Worm (Caenorhabditis elegans): ENCODE results near the gene cpx-2.
A peak's percentile ranks its signal among the peaks of the same experiment; 100 is the strongest.

Gene cpx-2

DNA sequence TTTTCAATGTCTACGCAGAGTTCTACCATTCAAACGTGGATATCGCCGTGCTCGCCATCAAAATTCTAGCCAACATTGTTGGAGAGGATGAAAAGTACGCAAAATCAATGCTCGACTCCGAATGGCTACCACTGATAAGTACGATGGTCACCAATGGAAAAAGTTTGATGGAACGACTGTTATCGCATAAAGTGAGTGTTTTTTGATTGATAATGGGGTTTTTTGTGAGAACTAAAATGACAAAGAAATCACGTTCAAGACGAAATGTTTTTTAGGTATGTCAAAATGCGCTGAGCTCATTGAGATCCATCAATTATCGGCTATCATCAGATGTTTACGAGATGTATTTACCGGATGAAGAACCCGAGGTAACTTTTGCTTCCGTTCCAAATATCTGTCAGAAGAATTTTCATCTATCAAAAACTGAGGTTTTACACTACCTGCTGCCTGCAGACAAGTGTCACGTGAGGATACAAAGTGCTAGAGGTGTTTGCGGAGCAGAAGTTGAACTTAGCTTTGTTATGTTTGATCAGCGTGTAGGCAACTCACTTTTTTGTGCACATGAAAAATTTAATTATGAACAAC, 35.2 kb upstream of the cpx-2 start (continued):
- no peak for TF ChIP-seq ceh-82 (tag; optimal IDR thresholded peaks at IDR 0.05)
- no peak for TF ChIP-seq nhr-41 (GFP tag; IDR thresholded peaks at IDR 0.05)
- TF ChIP-seq php-3 (GFP tag; IDR thresholded peaks at IDR 0.05) = peak; percentile 25; the same call in 1 of the 2 replicates
- no peak for TF ChIP-seq T20F7.1 (GFP tag; optimal IDR thresholded peaks at IDR 0.05)
- TF ChIP-seq pqm-1 (tag; optimal IDR thresholded peaks at IDR 0.05) = peak; percentile 68
- TF ChIP-seq hlh-11 (tag; optimal IDR thresholded peaks at IDR 0.05) = peak; percentile 70
- no peak for TF ChIP-seq dmd-9 (GFP tag; IDR thresholded peaks at IDR 0.05)
- peak; percentile 37 for TF ChIP-seq dve-1 (tag; optimal IDR thresholded peaks at IDR 0.05; ENCODE audit: insufficient read depth)
- TF ChIP-seq attf-4 (tag; optimal IDR thresholded peaks at IDR 0.05) = no peak
- TF ChIP-seq lin-1 (GFP tag; IDR thresholded peaks at IDR 0.05) = no peak
- TF ChIP-seq F26F4.8 (GFP tag; conservative IDR thresholded peaks at IDR 0.05) = no peak
- no peak for TF ChIP-seq snpc-1.2 (GFP tag; IDR thresholded peaks at IDR 0.05)
- TF ChIP-seq R02D3.7 (tag; optimal IDR thresholded peaks at IDR 0.05) = no peak
- TF ChIP-seq aly-2 (tag; optimal IDR thresholded peaks at IDR 0.05) = no peak
- TF ChIP-seq lim-7 (GFP tag; IDR thresholded peaks at IDR 0.05) = no peak
- no peak for TF ChIP-seq ztf-11 (tag; optimal IDR thresholded peaks at IDR 0.05)
- peak; percentile 3 for TF ChIP-seq nhr-102 (tag; optimal IDR thresholded peaks at IDR 0.05)
- no peak for TF ChIP-seq skn-1 (tag; optimal IDR thresholded peaks at IDR 0.05)

DNA sequence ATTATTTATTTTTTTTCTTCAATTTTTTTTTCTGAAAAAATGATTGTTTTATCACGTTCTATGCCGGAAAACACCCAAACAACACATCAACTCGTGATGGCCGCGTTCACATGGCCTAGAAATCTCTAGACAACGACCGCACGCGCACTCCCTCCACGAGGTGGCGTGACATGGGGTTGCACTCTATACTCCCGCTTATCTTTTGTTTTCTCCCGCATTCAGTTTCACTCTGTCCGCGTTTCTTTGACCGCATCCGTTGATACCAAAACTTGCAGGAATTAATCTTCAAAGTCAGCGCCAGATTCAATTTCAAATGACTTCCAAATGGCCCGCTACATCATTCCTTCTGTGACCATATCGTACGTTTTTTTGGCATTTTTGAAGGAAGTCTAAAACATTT, 33.9 kb upstream of the cpx-2 start, which contains the start of gene F17H10.1:
Gene F17H10.1, plus strand, starts transcription at position 276 of the 400 bp plus-strand sequence.
- TF ChIP-seq saeg-2 (GFP tag; IDR thresholded peaks at IDR 0.05) = peak; percentile 50; the same call in 1 of the 2 replicates
- TF ChIP-seq lsy-2 (tag; optimal IDR thresholded peaks at IDR 0.05) = peak in 1 of 2 experiments; percentile 57
- TF ChIP-seq aha-1 (tag) = peak; percentile 98
- TF ChIP-seq zfp-3 (GFP tag; conservative IDR thresholded peaks at IDR 0.05) = peak; percentile 91
- peak; percentile 96 for TF ChIP-seq mxl-3 (GFP tag; optimal IDR thresholded peaks at IDR 0.05)
- no peak for TF ChIP-seq nhr-42 (GFP tag; IDR thresholded peaks at IDR 0.05)
- TF ChIP-seq vab-7 (GFP tag; IDR thresholded peaks at IDR 0.05) = no peak
- TF ChIP-seq F37D6.2 (tag; optimal IDR thresholded peaks at IDR 0.05) = no peak
- peak; percentile 99 for TF ChIP-seq mdt-29 (GFP tag; IDR thresholded peaks at IDR 0.05)
- peak; percentile 82 for TF ChIP-seq php-3 (GFP tag; IDR thresholded peaks at IDR 0.05)
- TF ChIP-seq zag-1 (tag; optimal IDR thresholded peaks at IDR 0.05) = no peak
- peak; percentile 77 for TF ChIP-seq hmg-1.1 (GFP tag; IDR thresholded peaks at IDR 0.05)
- TF ChIP-seq nhr-102 (tag; optimal IDR thresholded peaks at IDR 0.05) = peak; percentile 73
- peak; percentile 97 for TF ChIP-seq hlh-11 (tag; optimal IDR thresholded peaks at IDR 0.05)
- TF ChIP-seq madf-5 (GFP tag; IDR thresholded peaks at IDR 0.05) = peak in 1 of 2 experiments; percentile 70; a peak in 1 of 4 replicates
- 0 out of 2 replicates have a peak, but pooled peaks have one; percentile 52 for TF ChIP-seq Y105C5A.15 (GFP tag; IDR thresholded peaks at IDR 0.05)
- TF ChIP-seq arid-1 (GFP tag; conservative IDR thresholded peaks at IDR 0.05) = no peak
- TF ChIP-seq sdz-12 (GFP tag; optimal IDR thresholded peaks at IDR 0.05) = no peak
- TF ChIP-seq nhr-10 (tag; optimal IDR thresholded peaks at IDR 0.05) = no peak
- peak; percentile 100 for TF ChIP-seq hlh-30 (tag; optimal IDR thresholded peaks at IDR 0.05; ENCODE audit: insufficient read depth)
- peak; percentile 73 for TF ChIP-seq T26A8.4 (GFP tag; IDR thresholded peaks at IDR 0.05)
- TF ChIP-seq spr-1 (tag; optimal IDR thresholded peaks at IDR 0.05) = peak; percentile 48
- TF ChIP-seq gei-8 (GFP tag; optimal IDR thresholded peaks at IDR 0.05) = peak; percentile 57
- peak; percentile 68 for TF ChIP-seq mxl-2 (GFP tag; conservative IDR thresholded peaks at IDR 0.05)
- peak; percentile 91 for TF ChIP-seq mes-2 (tag; optimal IDR thresholded peaks at IDR 0.05; ENCODE audit: poor library complexity, severe bottlenecking)
- peak; percentile 65; the same call in 1 of the 2 replicates for TF ChIP-seq madf-9 (GFP tag; conservative IDR thresholded peaks at IDR 0.05)
- TF ChIP-seq D1046.2 (GFP tag; IDR thresholded peaks at IDR 0.05) = peak; percentile 75; the same call in 1 of the 2 replicates
- TF ChIP-seq nhr-77 (tag; optimal IDR thresholded peaks at IDR 0.05) = peak; percentile 84
- no peak for TF ChIP-seq mep-1 (tag; optimal IDR thresholded peaks at IDR 0.05)
- TF ChIP-seq mdl-1 (tag; optimal IDR thresholded peaks at IDR 0.05) = peak; percentile 96 to 99
- TF ChIP-seq set-16 (GFP tag; IDR thresholded peaks at IDR 0.05) = peak; percentile 62; the same call in 1 of the 2 replicates
- peak; percentile 97 for TF ChIP-seq dve-1 (tag; optimal IDR thresholded peaks at IDR 0.05; ENCODE audit: insufficient read depth)
- peak; percentile 62 to 84 for TF ChIP-seq daf-16 (GFP tag; optimal IDR thresholded peaks at IDR 0.05)
- peak; percentile 92 for TF ChIP-seq daf-16 (tag; optimal IDR thresholded peaks at IDR 0.05)
- TF ChIP-seq hif-1 (tag; optimal IDR thresholded peaks at IDR 0.05) = peak; percentile 77 to 98
- TF ChIP-seq pqm-1 (tag; optimal IDR thresholded peaks at IDR 0.05) = peak; percentile 20

Data from whole organism, L4 larva.